Fruit fly (Drosophila melanogaster) whole organism, wandering third instar larva: ENCODE measurements around the gene CG33493.
A peak's percentile ranks its signal among the peaks of the same experiment; 100 is the strongest.

Experiments used
- Abd-B ChIP-seq: fragments of >200 bp; optimal IDR thresholded peaks from 2 replicates; lab custom pipeline; 2017; ENCODE audit warnings: missing biosample characterization, missing genetic modification characterization
- CG32264 ChIP-seq: fragments of 200-800 bp; sonication (Bioruptor generic); optimal IDR thresholded peaks from 2 replicates; lab custom pipeline; 2016; ENCODE audit warnings: missing biosample characterization, missing genetic modification characterization
- CG9705 ChIP-seq: fragments of 200-800 bp; sonication (Bioruptor generic); optimal IDR thresholded peaks from 2 replicates; lab custom pipeline; 2018; ENCODE audit warnings: missing biosample characterization, mild to moderate bottlenecking, missing genetic modification characterization
- CrebA ChIP-seq: fragments of 200-800 bp; sonication (Bioruptor generic); optimal IDR thresholded peaks from 2 replicates; lab custom pipeline; 2016; ENCODE audit warnings: missing biosample characterization, mild to moderate bottlenecking, missing genetic modification characterization, borderline replicate concordance
- Dif ChIP-seq: fragments of 200-275, 200-300 bp; sonication (Bioruptor generic); optimal IDR thresholded peaks from 2 replicates; lab custom pipeline; 2018; ENCODE audit warnings: missing biosample characterization, missing genetic modification characterization; ENCODE audit not compliant: partially characterized antibody
- GATAd ChIP-seq: sonication (Bioruptor generic); optimal IDR thresholded peaks from 2 replicates; lab custom pipeline; 2016; ENCODE audit warnings: missing biosample characterization, missing genetic modification characterization
- HLH106 ChIP-seq: fragments of 200-800 bp; optimal IDR thresholded peaks from 3 replicates; lab custom pipeline; 2019; ENCODE audit warnings: missing biosample characterization, mild to moderate bottlenecking, missing genetic modification characterization, moderate library complexity
- Hnf4 ChIP-seq: fragments of 200-800 bp; sonication (Bioruptor generic); optimal IDR thresholded peaks from 2 replicates; lab custom pipeline; 2016; ENCODE audit warnings: missing biosample characterization, mild to moderate bottlenecking, missing genetic modification characterization
- Hr78 ChIP-seq: fragments of >200 bp; optimal IDR thresholded peaks from 2 replicates; lab custom pipeline; 2017; ENCODE audit warnings: missing biosample characterization, missing genetic modification characterization
- Hr83 ChIP-seq: fragments of 200-300 bp; sonication (Bioruptor generic); optimal IDR thresholded peaks from 2 replicates; lab custom pipeline; 2016; ENCODE audit warnings: missing biosample characterization, mild to moderate bottlenecking, missing genetic modification characterization, moderate library complexity; ENCODE audit not compliant: poor library complexity, severe bottlenecking
- Jra ChIP-seq: sonication (Bioruptor generic); optimal IDR thresholded peaks from 2 replicates; lab custom pipeline; 2016; ENCODE audit warnings: missing biosample characterization, missing genetic modification characterization
- Mio ChIP-seq: sonication (Bioruptor generic); optimal IDR thresholded peaks from 2 replicates; lab custom pipeline; 2016; ENCODE audit warnings: missing biosample characterization, missing genetic modification characterization
- Myc ChIP-seq: fragments of >200 bp; optimal IDR thresholded peaks from 2 replicates; lab custom pipeline; 2017
- N ChIP-seq: fragments of >200 bp; optimal IDR thresholded peaks from 2 replicates; lab custom pipeline; 2018; ENCODE audit warnings: missing biosample characterization, missing external identifiers, missing genetic modification characterization
- OdsH ChIP-seq: fragments of 200-800 bp; sonication (Bioruptor generic); optimal IDR thresholded peaks from 2 replicates; lab custom pipeline; 2016; ENCODE audit warnings: missing biosample characterization, mild to moderate bottlenecking, missing genetic modification characterization
- Sp1 ChIP-seq: fragments of 200-800 bp; sonication (Bioruptor generic); optimal IDR thresholded peaks from 3 replicates; lab custom pipeline; 2019; ENCODE audit warnings: missing biosample characterization, mild to moderate bottlenecking, missing genetic modification characterization, moderate library complexity
- Vsx2 ChIP-seq: fragments of 200-300, 225-300 bp; sonication (Bioruptor generic); optimal IDR thresholded peaks from 2 replicates; lab custom pipeline; 2018; ENCODE audit warnings: missing biosample characterization, missing genetic modification characterization; ENCODE audit not compliant: partially characterized antibody
- br ChIP-seq: fragments of 200-800 bp; sonication (Bioruptor generic); optimal IDR thresholded peaks from 2 replicates; lab custom pipeline; 2016; ENCODE audit warnings: missing biosample characterization, missing genetic modification characterization
- brk ChIP-seq: fragments of 200-800 bp; sonication (Bioruptor generic); optimal IDR thresholded peaks from 2 replicates; lab custom pipeline; 2016; ENCODE audit warnings: missing biosample characterization, mild to moderate bottlenecking, missing genetic modification characterization
- dl ChIP-seq, 2 experiments: fragments of 175-275, 200-275 bp in 1 of 2; fragments of 200-275 bp in 1 of 2; sonication (Bioruptor generic); optimal IDR thresholded peaks; lab custom pipeline; 2018; ENCODE audit warnings: mild to moderate bottlenecking in 2 of 2, missing biosample characterization in 2 of 2, missing genetic modification characterization in 2 of 2, moderate library complexity in 2 of 2; ENCODE audit not compliant: partially characterized antibody in 2 of 2, insufficient read depth in 1 of 2
- dmrt93B ChIP-seq: fragments of 200-800 bp; sonication (Bioruptor generic); optimal IDR thresholded peaks from 2 replicates; lab custom pipeline; 2018; ENCODE audit warnings: missing biosample characterization, mild to moderate bottlenecking, missing genetic modification characterization
- dsf ChIP-seq: sonication (Bioruptor generic); optimal IDR thresholded peaks from 2 replicates; lab custom pipeline; 2016; ENCODE audit warnings: missing biosample characterization, missing genetic modification characterization, borderline replicate concordance
- ey ChIP-seq: fragments of 200-800 bp; sonication (Bioruptor generic); optimal IDR thresholded peaks from 2 replicates; lab custom pipeline; 2016; ENCODE audit warnings: missing biosample characterization, missing genetic modification characterization
- foxo ChIP-seq, 2 experiments: fragments of 200-800 bp; sonication (Bioruptor generic); optimal IDR thresholded peaks; 2 replicates in 1 of 2; 3 replicates in 1 of 2; lab custom pipeline; 2016 to 2017; ENCODE audit warnings: missing biosample characterization in 2 of 2, missing genetic modification characterization in 2 of 2
- fru ChIP-seq: fragments of 200-800 bp; sonication (Bioruptor generic); optimal IDR thresholded peaks from 3 replicates; lab custom pipeline; 2016; ENCODE audit warnings: missing biosample characterization, mild to moderate bottlenecking, missing genetic modification characterization
- h ChIP-seq: fragments of 200-800 bp; sonication (Bioruptor generic); optimal IDR thresholded peaks from 3 replicates; lab custom pipeline; 2016; ENCODE audit warnings: missing biosample characterization, mild to moderate bottlenecking, missing genetic modification characterization
- jim ChIP-seq: fragments of 175-275, 200-325 bp; sonication (Bioruptor generic); optimal IDR thresholded peaks from 2 replicates; lab custom pipeline; 2016; ENCODE audit warnings: missing biosample characterization, mild to moderate bottlenecking, missing genetic modification characterization
- lola ChIP-seq: fragments of >200 bp; optimal IDR thresholded peaks from 2 replicates; lab custom pipeline; 2017; ENCODE audit warnings: missing biosample characterization, missing genetic modification characterization
- psq ChIP-seq: fragments of 200-800 bp; sonication (Bioruptor generic); optimal IDR thresholded peaks from 3 replicates; lab custom pipeline; 2017; ENCODE audit warnings: missing biosample characterization, mild to moderate bottlenecking, missing genetic modification characterization, moderate library complexity
- rgr ChIP-seq: fragments of 200-800 bp; sonication (Bioruptor generic); optimal IDR thresholded peaks from 3 replicates; lab custom pipeline; 2016; ENCODE audit warnings: missing biosample characterization, mild to moderate bottlenecking, missing genetic modification characterization
- sage ChIP-seq: fragments of 200-800 bp; sonication (Bioruptor generic); optimal IDR thresholded peaks from 2 replicates; lab custom pipeline; 2016; ENCODE audit warnings: missing biosample characterization, mild to moderate bottlenecking, missing genetic modification characterization
- sv ChIP-seq: fragments of 200-800 bp; sonication (Bioruptor generic); optimal IDR thresholded peaks from 3 replicates; lab custom pipeline; 2016; ENCODE audit warnings: missing biosample characterization, missing genetic modification characterization
- tai ChIP-seq: sonication (Bioruptor generic); optimal IDR thresholded peaks from 2 replicates; lab custom pipeline; 2016; ENCODE audit warnings: missing biosample characterization, missing genetic modification characterization
- woc ChIP-seq: sonication (Bioruptor generic); optimal IDR thresholded peaks from 2 replicates; lab custom pipeline; 2016; ENCODE audit warnings: missing biosample characterization, mild to moderate bottlenecking, missing genetic modification characterization

CG33493 gene

dm6 chr3L:10736483-10737122, 43.6 kb upstream of the CG33493 start:
- TF ChIP-seq fru, result no peak
- peak in 1 of 2 experiments; percentile 26 for TF ChIP-seq foxo (GFP tag; optimal IDR thresholded peaks at IDR 0.05; lab: Kevin White, UChicago)
- no peak for TF ChIP-seq woc (GFP tag; lab: Kevin White, UChicago)
- TF ChIP-seq OdsH (GFP tag; lab: Kevin White, UChicago), result no peak
- peak; percentile 67 for TF ChIP-seq Dif (GFP tag; lab: Kevin White, UChicago)
- TF ChIP-seq Myc, result no peak
- TF ChIP-seq N, result no peak
- no peak for TF ChIP-seq Hnf4
- no peak for TF ChIP-seq Jra (GFP tag; lab: Kevin White, UChicago)
- TF ChIP-seq Hr78 (GFP tag; lab: Kevin White, UChicago), result no peak
- TF ChIP-seq rgr (GFP tag; lab: Kevin White, UChicago), result peak; percentile 13
- no peak for TF ChIP-seq Mio (GFP tag; lab: Kevin White, UChicago)
- TF ChIP-seq tai (GFP tag; lab: Kevin White, UChicago), result peak; percentile 27
- TF ChIP-seq CrebA (GFP tag; lab: Kevin White, UChicago), result no peak
- TF ChIP-seq br (GFP tag; lab: Kevin White, UChicago), result peak; percentile 27
- TF ChIP-seq lola (GFP tag; lab: Kevin White, UChicago), result no peak
- TF ChIP-seq psq (GFP tag; lab: Kevin White, UChicago), result no peak

dm6 chr3L:10735095-10735494, 42.1 kb upstream of the CG33493 start:
- no peak for TF ChIP-seq OdsH (GFP tag; lab: Kevin White, UChicago)
- TF ChIP-seq dsf (GFP tag; lab: Kevin White, UChicago), result no peak
- TF ChIP-seq h (GFP tag; lab: Kevin White, UChicago), result peak; percentile 32
- peak; percentile 5 for TF ChIP-seq woc (GFP tag; lab: Kevin White, UChicago)
- no peak for TF ChIP-seq dl (GFP tag; optimal IDR thresholded peaks at IDR 0.05; lab: Kevin White, UChicago; ENCODE audit: insufficient read depth in 1 of 2, partially characterized antibody in 2 of 2)
- TF ChIP-seq Hr78 (GFP tag; lab: Kevin White, UChicago), result no peak
- no peak for TF ChIP-seq Dif (GFP tag; lab: Kevin White, UChicago)
- TF ChIP-seq Myc, result no peak
- TF ChIP-seq Mio (GFP tag; lab: Kevin White, UChicago), result no peak
- no peak for TF ChIP-seq brk (GFP tag; lab: Kevin White, UChicago)
- TF ChIP-seq Sp1, result no peak
- no peak for TF ChIP-seq sage (GFP tag; lab: Kevin White, UChicago)
- no peak for TF ChIP-seq CG9705
- no peak for TF ChIP-seq dmrt93B (GFP tag; lab: Kevin White, UChicago)
- TF ChIP-seq HLH106 (tag; lab: Kevin White, UChicago), result no peak
- TF ChIP-seq CG32264 (GFP tag; lab: Kevin White, UChicago), result no peak
- TF ChIP-seq Jra (GFP tag; lab: Kevin White, UChicago), result no peak
- no peak for TF ChIP-seq Hr83 (GFP tag; lab: Kevin White, UChicago)
- no peak for TF ChIP-seq rgr (GFP tag; lab: Kevin White, UChicago)
- TF ChIP-seq N, result no peak
- TF ChIP-seq tai (GFP tag; lab: Kevin White, UChicago), result no peak
- no peak for TF ChIP-seq Vsx2 (GFP tag; lab: Kevin White, UChicago)
- peak; percentile 8 for TF ChIP-seq sv (GFP tag; lab: Kevin White, UChicago)
- TF ChIP-seq GATAd (GFP tag; lab: Kevin White, UChicago), result no peak
- no peak for TF ChIP-seq Hnf4
- peak in 1 of 2 experiments; percentile 38 for TF ChIP-seq foxo (GFP tag; optimal IDR thresholded peaks at IDR 0.05; lab: Kevin White, UChicago)
- TF ChIP-seq ey, result peak; percentile 28

dm6 chr3L:10734561-10734960, 41.6 kb upstream of the CG33493 start:
- TF ChIP-seq CrebA (GFP tag; lab: Kevin White, UChicago), result no peak
- TF ChIP-seq Abd-B (GFP tag; lab: Kevin White, UChicago), result no peak
- no peak for TF ChIP-seq Dif (GFP tag; lab: Kevin White, UChicago)
- no peak for TF ChIP-seq N
- TF ChIP-seq rgr (GFP tag; lab: Kevin White, UChicago), result no peak
- no peak for TF ChIP-seq lola (GFP tag; lab: Kevin White, UChicago)
- no peak for TF ChIP-seq brk (GFP tag; lab: Kevin White, UChicago)
- no peak for TF ChIP-seq jim (GFP tag; lab: Kevin White, UChicago)
- TF ChIP-seq, all 38 proteins: peak for 0
